Fruit fly (Drosophila melanogaster) whole organism, embryonic: ENCODE data around the gene ETHR.

Experiments used
- Antp ChIP-seq: fragments of 200-800 bp; sonication (Bioruptor generic); optimal IDR thresholded peaks from 3 replicates; lab custom pipeline; 2016; ENCODE audit warnings: missing biosample characterization, missing genetic modification characterization
- BEAF-32 ChIP-seq: fragments of 200-800 bp; sonication (Bioruptor generic); optimal IDR thresholded peaks from 3 replicates; lab custom pipeline; 2017; ENCODE audit warnings: missing biosample characterization, missing genetic modification characterization, mild to moderate bottlenecking, moderate library complexity, missing genetic modification reagents
- CG10321 ChIP-seq: fragments of 200-800 bp; sonication (Bioruptor generic); IDR thresholded peaks from 2 replicates; pipeline ENCODE4 v1.3.6; 2022; ENCODE audit warnings: missing biosample characterization, missing genetic modification characterization
- CG10462 ChIP-seq: fragments of 200-800 bp; sonication (Bioruptor generic); optimal IDR thresholded peaks from 2 replicates; lab custom pipeline; 2016; ENCODE audit warnings: missing biosample characterization, missing genetic modification characterization
- CG11085 ChIP-seq: fragments of 200-800 bp; sonication (Bioruptor generic); IDR thresholded peaks from 2 replicates; pipeline ENCODE4 v1.3.6; 2022; ENCODE audit warnings: missing biosample characterization, missing genetic modification characterization
- CG12104 ChIP-seq: fragments of 200-800 bp; sonication (Bioruptor generic); optimal IDR thresholded peaks from 3 replicates; lab custom pipeline; 2016; ENCODE audit warnings: missing biosample characterization, missing genetic modification characterization
- CG12219 ChIP-seq: fragments of 200-800 bp; sonication (Bioruptor generic); optimal IDR thresholded peaks from 3 replicates; lab custom pipeline; 2018; ENCODE audit warnings: missing biosample characterization, mild to moderate bottlenecking, missing genetic modification characterization
- CG12942 ChIP-seq: fragments of 200-800 bp; sonication (Bioruptor generic); optimal IDR thresholded peaks from 3 replicates; lab custom pipeline; 2016; ENCODE audit warnings: missing biosample characterization, missing genetic modification characterization
- CG14441 ChIP-seq: fragments of 200-800 bp; sonication (Bioruptor generic); IDR thresholded peaks from 2 replicates; pipeline ENCODE4 v1.3.6; 2022; ENCODE audit warnings: missing biosample characterization, missing genetic modification characterization
- CG14710 ChIP-seq: fragments of 200-800 bp; sonication (Bioruptor generic); optimal IDR thresholded peaks from 3 replicates; lab custom pipeline; 2019; ENCODE audit warnings: missing biosample characterization, mild to moderate bottlenecking, missing genetic modification characterization, moderate library complexity
- CG15269 ChIP-seq: fragments of 200-800 bp; sonication (Bioruptor generic); optimal IDR thresholded peaks from 2 replicates; lab custom pipeline; 2018; ENCODE audit warnings: missing biosample characterization, mild to moderate bottlenecking, missing genetic modification characterization, moderate library complexity
- CG16815 ChIP-seq: fragments of 200-800 bp; sonication (Bioruptor generic); optimal IDR thresholded peaks from 3 replicates; lab custom pipeline; 2017; ENCODE audit warnings: missing biosample characterization, mild to moderate bottlenecking, missing genetic modification characterization
- CG18764 ChIP-seq: fragments of 200-800 bp; sonication (Bioruptor generic); optimal IDR thresholded peaks from 3 replicates; lab custom pipeline; 2016; ENCODE audit warnings: missing biosample characterization, missing genetic modification characterization
- CG34376 ChIP-seq: fragments of 200-800 bp; sonication (Bioruptor generic); optimal IDR thresholded peaks from 2 replicates; lab custom pipeline; 2018; ENCODE audit warnings: missing biosample characterization, mild to moderate bottlenecking, missing genetic modification characterization
- CG3847 ChIP-seq: fragments of 200-800 bp; sonication (Bioruptor generic); IDR thresholded peaks from 2 replicates; pipeline ENCODE4 v1.3.6; 2022; ENCODE audit warnings: missing biosample characterization, missing genetic modification characterization
- CG7556 ChIP-seq: fragments of 200-800 bp; sonication (Bioruptor generic); optimal IDR thresholded peaks from 2 replicates; lab custom pipeline; 2017; ENCODE audit warnings: missing biosample characterization, mild to moderate bottlenecking, missing genetic modification characterization
- CG7928 ChIP-seq: fragments of 200-800 bp; sonication (Bioruptor generic); optimal IDR thresholded peaks from 2 replicates; lab custom pipeline; 2017; ENCODE audit warnings: missing biosample characterization, mild to moderate bottlenecking, missing genetic modification characterization
- CG7987 ChIP-seq: fragments of 200-800 bp; sonication (Bioruptor generic); optimal IDR thresholded peaks from 2 replicates; lab custom pipeline; 2018; ENCODE audit warnings: missing biosample characterization, mild to moderate bottlenecking, missing genetic modification characterization, moderate library complexity
- CG9437 ChIP-seq: fragments of 200-800 bp; sonication (Bioruptor generic); optimal IDR thresholded peaks from 2 replicates; lab custom pipeline; 2018; ENCODE audit warnings: missing biosample characterization, mild to moderate bottlenecking, missing genetic modification characterization
- CG9817 ChIP-seq: fragments of 200-800 bp; sonication (Bioruptor generic); optimal IDR thresholded peaks from 2 replicates; lab custom pipeline; 2018; ENCODE audit warnings: missing biosample characterization, mild to moderate bottlenecking, missing genetic modification characterization, moderate library complexity
- CTCF ChIP-seq: fragments of 200-800 bp; sonication (Bioruptor generic); optimal IDR thresholded peaks from 2 replicates; lab custom pipeline; 2017; ENCODE audit warnings: missing biosample characterization, mild to moderate bottlenecking, missing genetic modification characterization, moderate library complexity
- CkIIα-i1 ChIP-seq: fragments of 200-800 bp; sonication (Bioruptor generic); IDR thresholded peaks from 2 replicates; pipeline ENCODE4 v1.3.6; 2022; ENCODE audit warnings: missing biosample characterization, missing genetic modification characterization
- Dek ChIP-seq: fragments of 200-800 bp; sonication (Bioruptor generic); optimal IDR thresholded peaks from 3 replicates; lab custom pipeline; 2019; ENCODE audit warnings: missing biosample characterization, mild to moderate bottlenecking, missing genetic modification characterization, moderate library complexity
- Dp ChIP-seq: fragments of 200-800 bp; sonication (Bioruptor generic); optimal IDR thresholded peaks from 2 replicates; lab custom pipeline; 2018; ENCODE audit warnings: missing biosample characterization, mild to moderate bottlenecking, missing genetic modification characterization, moderate library complexity
- Fer3 ChIP-seq: fragments of 200-800 bp; sonication (Bioruptor generic); optimal IDR thresholded peaks from 2 replicates; lab custom pipeline; 2018; ENCODE audit warnings: missing biosample characterization, mild to moderate bottlenecking, missing genetic modification characterization, moderate library complexity
- Hmr ChIP-seq: fragments of 200-800 bp; sonication (Bioruptor generic); optimal IDR thresholded peaks from 3 replicates; lab custom pipeline; 2017; ENCODE audit warnings: mild to moderate bottlenecking, missing biosample characterization, missing genetic modification reagents, missing genetic modification characterization
- Hr39 ChIP-seq: fragments of >200 bp; optimal IDR thresholded peaks from 2 replicates; lab custom pipeline; 2017
- Max ChIP-seq: fragments of 200-800 bp; sonication (Bioruptor generic); optimal IDR thresholded peaks from 2 replicates; lab custom pipeline; 2016; ENCODE audit warnings: missing biosample characterization, mild to moderate bottlenecking, missing genetic modification characterization
- Med ChIP-seq: fragments of 200-800 bp; sonication (Bioruptor generic); peaks from one replicate; lab custom pipeline; 2016; ENCODE audit warnings: missing biosample characterization, missing genetic modification characterization, mild to moderate bottlenecking, inconsistent platforms, moderate library complexity
- Nf-YC ChIP-seq: fragments of 200-800 bp; optimal IDR thresholded peaks from 3 replicates; lab custom pipeline; 2019; ENCODE audit warnings: missing biosample characterization, mild to moderate bottlenecking, missing genetic modification characterization, moderate library complexity
- Oli ChIP-seq: fragments of 200-800 bp; sonication (Bioruptor generic); optimal IDR thresholded peaks from 2 replicates; lab custom pipeline; 2018; ENCODE audit warnings: missing biosample characterization, mild to moderate bottlenecking, missing genetic modification characterization, moderate library complexity
- Ptx1 ChIP-seq: fragments of 200-800 bp; sonication (Bioruptor generic); IDR thresholded peaks from 2 replicates; pipeline ENCODE4 v1.3.6; 2022; ENCODE audit warnings: missing biosample characterization, missing genetic modification characterization
- aop ChIP-seq: fragments of 200-800 bp; sonication (Bioruptor generic); IDR thresholded peaks from 2 replicates; pipeline ENCODE4 v1.3.6; 2022; ENCODE audit warnings: missing biosample characterization, missing genetic modification characterization
- bcd ChIP-seq: fragments of 200-800 bp; sonication (Bioruptor generic); optimal IDR thresholded peaks from 2 replicates; lab custom pipeline; 2017; ENCODE audit warnings: missing biosample characterization, mild to moderate bottlenecking, missing genetic modification characterization
- cg ChIP-seq: fragments of 200-800 bp; sonication (Bioruptor generic); optimal IDR thresholded peaks from 3 replicates; lab custom pipeline; 2019; ENCODE audit warnings: missing biosample characterization, mild to moderate bottlenecking, missing genetic modification characterization, moderate library complexity
- exex ChIP-seq: fragments of 200-800 bp; sonication (Bioruptor generic); optimal IDR thresholded peaks from 4 replicates; lab custom pipeline; 2018; ENCODE audit warnings: missing biosample characterization, mild to moderate bottlenecking, missing genetic modification characterization, moderate library complexity
- fd3F ChIP-seq: fragments of 200-800 bp; sonication (Bioruptor generic); optimal IDR thresholded peaks from 2 replicates; lab custom pipeline; 2018; ENCODE audit warnings: missing biosample characterization, mild to moderate bottlenecking, missing genetic modification characterization, moderate library complexity
- fru ChIP-seq: fragments of >200 bp; optimal IDR thresholded peaks from 2 replicates; lab custom pipeline; 2017
- gem ChIP-seq: fragments of 200-800 bp; sonication (Bioruptor generic); optimal IDR thresholded peaks from 2 replicates; lab custom pipeline; 2019; ENCODE audit warnings: missing biosample characterization, mild to moderate bottlenecking, missing genetic modification characterization, moderate library complexity
- grau ChIP-seq: fragments of 200-800 bp; optimal IDR thresholded peaks from 3 replicates; lab custom pipeline; 2019; ENCODE audit warnings: missing biosample characterization, mild to moderate bottlenecking, missing genetic modification characterization, moderate library complexity
- hkb ChIP-seq, 2 experiments: fragments of 200-800 bp in 1 of 2; fragments of >200 bp in 1 of 2; sonication (Bioruptor generic) in 1 of 2; IDR thresholded peaks in 1 of 2; optimal IDR thresholded peaks in 1 of 2; 2 replicates each; pipeline versions ENCODE4 v1.3.6 to Lab custom; 2017 to 2022; ENCODE audit warnings: missing biosample characterization in 1 of 2, missing genetic modification characterization in 1 of 2
- kay ChIP-seq: fragments of 200-800 bp; sonication (Bioruptor generic); optimal IDR thresholded peaks from 2 replicates; lab custom pipeline; 2016; ENCODE audit warnings: missing biosample characterization, missing genetic modification characterization
- lilli ChIP-seq: fragments of 200-800 bp; sonication (Bioruptor generic); optimal IDR thresholded peaks from 3 replicates; lab custom pipeline; 2016; ENCODE audit warnings: missing biosample characterization, missing genetic modification characterization
- lmd ChIP-seq: fragments of 200-800 bp; sonication (Bioruptor generic); IDR thresholded peaks from 2 replicates; pipeline ENCODE4 v1.3.6; 2022; ENCODE audit warnings: missing biosample characterization, missing genetic modification characterization
- p53 ChIP-seq: fragments of 200-800 bp; sonication (Bioruptor generic); optimal IDR thresholded peaks from 2 replicates; lab custom pipeline; 2016; ENCODE audit warnings: missing biosample characterization, missing genetic modification characterization
- sens-2 ChIP-seq: fragments of 200-800 bp; sonication (Bioruptor generic); IDR thresholded peaks from 2 replicates; pipeline ENCODE4 v1.3.6; 2022; ENCODE audit warnings: missing biosample characterization, missing genetic modification characterization
- sob ChIP-seq: fragments of 200-800 bp; sonication (Bioruptor generic); IDR thresholded peaks from 2 replicates; pipeline ENCODE4 v1.3.6; 2022; ENCODE audit warnings: missing biosample characterization, missing genetic modification characterization
- unpg ChIP-seq: fragments of 200-800 bp; sonication (Bioruptor generic); optimal IDR thresholded peaks from 3 replicates; lab custom pipeline; 2018; ENCODE audit warnings: missing biosample characterization, mild to moderate bottlenecking, missing genetic modification characterization, moderate library complexity
- vnd ChIP-seq: fragments of 200-800 bp; sonication (Bioruptor generic); IDR thresholded peaks from 3 replicates; pipeline ENCODE4 v1.3.6; 2022; ENCODE audit warnings: missing biosample characterization, missing genetic modification characterization; ENCODE audit not compliant: partially characterized antibody
- vvl ChIP-seq: fragments of 200-800 bp; sonication (Bioruptor generic); IDR thresholded peaks from 2 replicates; pipeline ENCODE4 v1.3.6; 2022; ENCODE audit warnings: missing biosample characterization, missing genetic modification characterization

Gene ETHR

dm6 chr3R:21246492-21247061 lies at the start of gene ETHR (continued):
- peak; percentile 30 for TF ChIP-seq CG12104 (GFP tag; lab: Kevin White, UChicago)
- TF ChIP-seq CG10462 (GFP tag; lab: Kevin White, UChicago) = no peak
- no peak for TF ChIP-seq cg (GFP tag; lab: Kevin White, UChicago)
- peak; percentile 48; the same call in 1 of the 2 replicates for TF ChIP-seq sob (GFP tag; lab: Robert Waterston, UW)
- TF ChIP-seq Hr39 (lab: Kevin White, UChicago) = no peak
- TF ChIP-seq CG14441 = peak; percentile 47; the same call in 1 of the 2 replicates
- TF ChIP-seq Max = peak; percentile 12
- TF ChIP-seq gem = peak; percentile 62
- TF ChIP-seq CG9437 = peak; percentile 65
- peak; percentile 22 for TF ChIP-seq Oli (tag; lab: Kevin White, UChicago)
- TF ChIP-seq unpg = peak; percentile 55
- TF ChIP-seq grau (tag; lab: Kevin White, UChicago) = peak; percentile 56
- peak; percentile 39 for TF ChIP-seq bcd (GFP tag; lab: Kevin White, UChicago)
- peak; percentile 34 for TF ChIP-seq lilli (GFP tag; lab: Kevin White, UChicago)
- no peak for TF ChIP-seq CG7928 (GFP tag; lab: Kevin White, UChicago)
- peak; percentile 5 for TF ChIP-seq CG18764 (GFP tag; lab: Kevin White, UChicago)
- TF ChIP-seq kay = peak; percentile 48
- peak; percentile 65 for TF ChIP-seq CG34376 (GFP tag; lab: Kevin White, UChicago)
- peak; percentile 56 for TF ChIP-seq Nf-YC (tag; lab: Kevin White, UChicago)
- TF ChIP-seq vnd (GFP tag; lab: Robert Waterston, UW) = peak; percentile 53; the same call in 2 of the 3 replicates
- peak; percentile 78 for TF ChIP-seq CG15269
- TF ChIP-seq CG14710 = no peak
- TF ChIP-seq vvl (GFP tag; lab: Robert Waterston, UW) = peak; percentile 38
- TF ChIP-seq CG11085 (GFP tag; lab: Robert Waterston, UW) = peak; percentile 37; the same call in 1 of the 2 replicates
- peak; percentile 69 for TF ChIP-seq Dp (GFP tag; lab: Kevin White, UChicago)
- peak; percentile 83 for TF ChIP-seq Hmr
- TF ChIP-seq Fer3 (tag; lab: Kevin White, UChicago) = peak; percentile 16
- TF ChIP-seq fd3F (GFP tag; lab: Kevin White, UChicago) = peak; percentile 35
- peak; percentile 87 for TF ChIP-seq Med (GFP tag; lab: Kevin White, UChicago)
- no peak for TF ChIP-seq CkIIα-i1 (GFP tag; lab: Robert Waterston, UW)
- peak; percentile 79 for TF ChIP-seq CTCF (GFP tag; lab: Kevin White, UChicago)
- peak; percentile 3 for TF ChIP-seq CG9817 (tag; lab: Kevin White, UChicago)
- TF ChIP-seq CG16815 = no peak
- no peak for TF ChIP-seq p53
- TF ChIP-seq fru (lab: Kevin White, UChicago) = no peak
- no peak for TF ChIP-seq CG3847
- TF ChIP-seq Dek = peak; percentile 56
- no peak for TF ChIP-seq Antp (GFP tag; lab: Kevin White, UChicago)
- no peak for TF ChIP-seq aop (GFP tag; lab: Robert Waterston, UW)
- TF ChIP-seq exex = peak; percentile 80
- TF ChIP-seq Ptx1 (GFP tag; lab: Robert Waterston, UW) = peak; percentile 48
- peak; percentile 23; the same call in 1 of the 2 replicates for TF ChIP-seq lmd (GFP tag; lab: Robert Waterston, UW)
- TF ChIP-seq sens-2 (GFP tag; lab: Robert Waterston, UW) = peak; percentile 34; the same call in 1 of the 2 replicates
- 0 out of 2 replicates have a peak, but pooled peaks have one; percentile 19 for TF ChIP-seq CG10321 (GFP tag; lab: Robert Waterston, UW)
- peak; percentile 35 for TF ChIP-seq BEAF-32 (GFP tag; lab: Kevin White, UChicago)
- peak; percentile 10 for TF ChIP-seq CG7987
- no peak for TF ChIP-seq CG12942 (GFP tag; lab: Kevin White, UChicago)
- TF ChIP-seq hkb (optimal IDR thresholded peaks at IDR 0.05; lab: Kevin White, UChicago) = no peak
- TF ChIP-seq hkb (GFP tag; IDR thresholded peaks at IDR 0.05; lab: Robert Waterston, UW) = peak; percentile 64
- peak; percentile 55 for TF ChIP-seq CG7556 (GFP tag; lab: Kevin White, UChicago)
- peak; percentile 29 for TF ChIP-seq CG12219 (GFP tag; lab: Kevin White, UChicago)
